Worm (Caenorhabditis elegans): ENCODE data around the gene acs-12.

DNA sequence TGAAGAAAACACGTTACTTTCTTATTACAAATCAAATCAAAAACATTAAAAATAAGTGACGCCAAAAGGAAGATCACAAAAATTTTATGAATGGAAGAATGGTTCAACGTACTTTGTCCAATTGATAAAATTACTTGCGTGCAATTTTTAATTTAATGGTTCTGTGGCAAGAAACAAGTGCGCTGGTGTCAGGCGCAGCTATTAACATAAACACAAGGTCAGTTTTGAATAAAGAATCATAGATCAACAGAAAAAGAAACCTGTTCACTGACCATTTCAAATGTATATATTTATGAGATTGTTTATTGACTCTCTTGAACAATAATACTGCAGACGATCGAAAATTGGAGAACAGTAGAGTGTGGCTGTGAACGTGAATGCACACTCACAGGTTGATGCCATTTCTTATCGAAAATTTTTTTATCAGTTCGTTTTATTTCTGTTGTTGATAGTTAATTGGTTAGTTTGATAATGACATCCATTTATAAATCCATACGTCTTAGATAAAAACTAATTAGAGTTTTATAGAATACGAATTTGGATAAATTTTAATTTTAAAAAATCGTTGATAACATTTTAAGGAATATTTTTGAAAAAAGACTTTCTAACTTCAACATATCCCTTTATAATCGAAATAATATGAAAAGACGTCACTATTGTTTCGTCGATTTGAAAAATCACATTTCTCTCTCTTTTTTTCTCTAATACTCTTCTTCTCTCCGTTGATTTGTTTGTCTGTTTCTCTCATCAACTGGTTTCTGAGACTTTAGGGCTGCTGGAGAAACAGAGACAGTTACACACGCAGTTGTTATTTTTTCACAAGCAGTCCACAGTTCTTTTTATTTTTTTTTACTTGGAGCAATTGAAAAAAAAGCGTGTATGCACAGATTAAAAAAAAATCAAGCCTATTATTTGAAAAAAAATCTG is 539 bp upstream of the acs-12 start, which contains the start of gene amx-3:
- TF ChIP-seq ceh-28 (tag; optimal IDR thresholded peaks at IDR 0.05) (no peak), nhr-237 (tag; optimal IDR thresholded peaks at IDR 0.05) (no peak), nhr-111 (GFP tag; optimal IDR thresholded peaks at IDR 0.05) (no peak), rbr-2 (tag; optimal IDR thresholded peaks at IDR 0.05) (no peak)
